Worm (Caenorhabditis elegans) whole organism, midembryonic: ENCODE data around the gene ssp-32.

Source experiments
- T22C8.4 ChIP-seq: fragments of 200-800 bp; sonication (Bioruptor generic); IDR thresholded peaks from 2 replicates; pipeline ENCODE4 v1.3.6; 2022; ENCODE audit warnings: missing genetic modification characterization, missing compliant biosample characterization
- cog-1 ChIP-seq: sonication (generic microtip); optimal IDR thresholded peaks from 2 replicates; lab custom pipeline; 2016; ENCODE audit warnings: missing genetic modification characterization, missing compliant biosample characterization
- flt-1 ChIP-seq: fragments of 200-800 bp; sonication (Bioruptor generic); IDR thresholded peaks from 2 replicates; pipeline ENCODE4 v1.3.6; 2022; ENCODE audit warnings: missing genetic modification characterization, missing compliant biosample characterization
- klf-2 ChIP-seq: fragments of 200-800 bp; sonication (Bioruptor generic); conservative IDR thresholded peaks from 2 replicates; pipeline ENCODE4 v1.3.6; 2022; ENCODE audit warnings: missing genetic modification reagents, missing genetic modification characterization, missing compliant biosample characterization
- med-1 ChIP-seq: sonication (generic microtip); optimal IDR thresholded peaks from 2 replicates; lab custom pipeline; 2017; ENCODE audit warnings: missing genetic modification characterization, mild to moderate bottlenecking, missing compliant biosample characterization, antibody characterized with exemption, missing genetic modification reagents; ENCODE audit not compliant: insufficient read depth
- ref-1 ChIP-seq: fragments of 200-800 bp; sonication (Bioruptor generic); conservative IDR thresholded peaks from 2 replicates; pipeline ENCODE4 v1.3.6; 2022; ENCODE audit warnings: missing genetic modification reagents, missing genetic modification characterization, missing compliant biosample characterization
- tab-1 ChIP-seq: fragments of 200-800 bp; sonication (Bioruptor generic); IDR thresholded peaks from 2 replicates; pipeline ENCODE4 v1.3.6; 2022; ENCODE audit warnings: missing genetic modification characterization, missing compliant biosample characterization
- ztf-23 ChIP-seq: fragments of 200-800 bp; sonication (Bioruptor generic); IDR thresholded peaks from 2 replicates; pipeline ENCODE4 v1.3.6; 2022; ENCODE audit warnings: missing genetic modification reagents, missing genetic modification characterization, missing compliant biosample characterization
- ztf-29 ChIP-seq: fragments of 200-800 bp; sonication (Bioruptor generic); IDR thresholded peaks from 2 replicates; pipeline ENCODE4 v1.3.6; 2022; ENCODE audit warnings: missing genetic modification reagents, missing genetic modification characterization, missing compliant biosample characterization

The ssp-32 gene

DNA sequence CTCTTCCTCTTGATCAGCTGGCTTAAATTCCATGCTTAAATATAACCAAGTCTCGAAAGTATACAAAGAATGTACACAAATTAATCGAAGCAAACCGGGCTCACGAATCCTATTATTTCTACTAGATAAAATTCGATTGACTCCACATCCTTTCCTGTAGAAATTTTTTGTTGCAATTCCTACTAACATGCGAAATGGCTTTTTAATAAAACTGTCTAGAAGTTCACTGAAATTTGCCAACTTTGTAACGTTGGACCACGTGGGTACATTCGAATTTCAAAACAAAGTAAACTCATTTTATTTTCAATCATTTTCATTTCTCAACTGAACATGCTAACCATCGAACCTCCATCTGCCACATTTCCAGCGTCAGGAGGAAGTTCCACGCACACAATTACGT lies at the start of gene ssp-32:
Gene ssp-32 (plus strand): TSS at position 301 of the 400 bp plus-strand sequence.
- no peak for TF ChIP-seq ztf-23 (GFP tag; lab: Robert Waterston, UW)
- TF ChIP-seq ztf-29 (GFP tag; lab: Robert Waterston, UW), result no peak
- TF ChIP-seq cog-1, result no peak
- TF ChIP-seq tab-1 (GFP tag; lab: Robert Waterston, UW), result no peak
- TF ChIP-seq T22C8.4 (GFP tag; lab: Robert Waterston, UW), result no peak
- TF ChIP-seq flt-1 (GFP tag; lab: Robert Waterston, UW), result no peak
- TF ChIP-seq klf-2, result no peak
- TF ChIP-seq med-1 (GFP tag; lab: Kevin White, UChicago), result no peak
- TF ChIP-seq ref-1 (GFP tag; lab: Robert Waterston, UW), result no peak

DNA sequence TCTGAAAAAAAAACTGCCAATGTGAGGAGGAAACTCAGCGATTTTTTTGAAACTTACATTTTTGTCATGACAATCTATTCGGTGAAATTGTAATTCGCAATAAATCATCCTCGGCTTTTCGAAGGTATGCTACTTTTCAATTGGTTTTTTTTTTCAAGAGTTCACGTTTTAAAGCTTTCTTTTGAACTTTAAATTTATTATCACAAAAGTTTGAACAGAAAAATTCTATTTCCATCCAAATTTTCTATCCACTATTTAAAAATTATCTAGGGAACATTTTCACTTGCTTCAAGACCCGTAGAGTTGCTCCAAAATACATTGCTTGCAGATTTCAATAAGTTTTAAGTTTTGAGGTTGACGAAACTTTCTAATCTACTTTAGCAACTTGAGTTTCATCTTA lies 48.6 kb upstream of the ssp-32 start, which contains the start of gene K07F5.6:
Gene K07F5.6 (minus strand): TSS at position 101 of the 400 bp plus-strand sequence.
- TF ChIP-seq ztf-29 (GFP tag; lab: Robert Waterston, UW) (no peak), klf-2 (no peak), ref-1 (GFP tag; lab: Robert Waterston, UW) (no peak), T22C8.4 (GFP tag; lab: Robert Waterston, UW) (no peak), med-1 (GFP tag; lab: Kevin White, UChicago) (no peak), flt-1 (GFP tag; lab: Robert Waterston, UW) (no peak), cog-1 (no peak), tab-1 (GFP tag; lab: Robert Waterston, UW) (no peak), ztf-23 (GFP tag; lab: Robert Waterston, UW) (no peak)

DNA sequence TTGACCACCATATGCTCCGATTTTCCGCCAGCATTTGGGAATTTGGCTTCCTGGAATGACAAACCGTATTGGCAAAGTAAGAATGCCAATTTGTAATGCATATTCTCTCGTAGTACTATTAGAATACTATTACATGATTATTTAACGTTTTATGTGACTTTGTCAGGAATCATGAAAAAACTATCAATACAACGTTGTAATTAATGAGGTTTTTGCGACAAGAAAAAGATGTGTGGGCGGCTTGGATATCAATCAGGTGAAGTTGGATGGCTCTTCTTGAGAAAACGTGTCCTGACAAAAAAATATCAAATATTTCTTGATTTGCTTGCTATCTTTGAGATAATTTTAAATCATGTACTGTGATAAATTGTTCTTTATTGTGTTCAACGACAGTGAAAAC lies 47.1 kb upstream of the ssp-32 start, which contains the start of gene K07F5.7:
Gene K07F5.7 (minus strand): TSS at position 101 of the 400 bp plus-strand sequence.
- no peak for TF ChIP-seq cog-1
- no peak for TF ChIP-seq med-1 (GFP tag; lab: Kevin White, UChicago)
- TF ChIP-seq ztf-29 (GFP tag; lab: Robert Waterston, UW), result no peak
- TF ChIP-seq flt-1 (GFP tag; lab: Robert Waterston, UW), result no peak
- no peak for TF ChIP-seq tab-1 (GFP tag; lab: Robert Waterston, UW)
- TF ChIP-seq ref-1 (GFP tag; lab: Robert Waterston, UW), result no peak
- no peak for TF ChIP-seq T22C8.4 (GFP tag; lab: Robert Waterston, UW)
- TF ChIP-seq ztf-23 (GFP tag; lab: Robert Waterston, UW), result no peak
- no peak for TF ChIP-seq klf-2

DNA sequence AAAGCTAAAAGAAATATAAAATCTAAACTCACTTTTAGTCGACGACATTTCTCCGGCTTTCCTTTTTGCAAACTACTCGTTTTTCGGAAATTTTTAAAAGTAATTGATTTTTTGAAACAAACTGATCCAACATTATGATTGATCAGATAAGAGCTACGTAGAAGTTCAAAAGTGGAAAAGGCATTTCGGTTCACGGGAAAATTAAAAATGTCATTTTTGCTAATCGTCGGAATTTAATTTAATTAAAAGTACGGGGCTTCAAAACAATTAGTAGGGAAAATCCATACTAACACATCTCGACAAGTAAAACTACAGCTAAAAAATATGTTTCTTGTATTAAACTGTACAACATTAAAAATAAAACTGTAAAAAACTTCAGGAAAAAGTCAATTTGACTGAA lies 45.6 kb upstream of the ssp-32 start, which contains the start of gene K07F5.8:
Gene K07F5.8 (minus strand): TSS at position 101 of the 400 bp plus-strand sequence.
- no peak for TF ChIP-seq ref-1 (GFP tag; lab: Robert Waterston, UW)
- no peak for TF ChIP-seq ztf-29 (GFP tag; lab: Robert Waterston, UW)
- no peak for TF ChIP-seq cog-1
- no peak for TF ChIP-seq T22C8.4 (GFP tag; lab: Robert Waterston, UW)
- TF ChIP-seq med-1 (GFP tag; lab: Kevin White, UChicago), result no peak
- TF ChIP-seq ztf-23 (GFP tag; lab: Robert Waterston, UW), result no peak
- no peak for TF ChIP-seq flt-1 (GFP tag; lab: Robert Waterston, UW)
- no peak for TF ChIP-seq tab-1 (GFP tag; lab: Robert Waterston, UW)

DNA sequence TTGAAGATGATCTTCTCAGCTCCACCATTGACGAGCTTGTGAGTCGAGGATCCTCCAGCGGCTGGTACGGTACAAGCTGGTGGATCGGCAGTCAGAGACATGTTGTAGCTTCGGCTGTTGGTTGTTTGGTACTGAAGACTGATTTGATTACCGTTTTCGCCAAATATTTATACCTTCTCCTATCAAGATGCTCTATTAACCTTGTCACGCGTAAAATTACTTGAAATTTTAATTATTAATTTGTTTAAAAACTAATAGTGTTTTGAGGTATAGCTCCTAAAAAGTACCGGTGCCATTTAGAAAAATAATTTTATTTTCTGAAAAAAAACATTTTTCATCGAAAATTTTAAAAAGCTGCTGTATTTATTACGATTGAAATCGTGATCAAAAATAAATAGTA lies 44.3 kb upstream of the ssp-32 start, which contains the start of gene ssp-10:
Gene ssp-10 (minus strand): TSS at position 101 of the 400 bp plus-strand sequence.
- no peak for TF ChIP-seq T22C8.4 (GFP tag; lab: Robert Waterston, UW)
- no peak for TF ChIP-seq klf-2
- no peak for TF ChIP-seq ztf-23 (GFP tag; lab: Robert Waterston, UW)
- no peak for TF ChIP-seq flt-1 (GFP tag; lab: Robert Waterston, UW)
- TF ChIP-seq ref-1 (GFP tag; lab: Robert Waterston, UW), result no peak
- TF ChIP-seq ztf-29 (GFP tag; lab: Robert Waterston, UW), result no peak
- no peak for TF ChIP-seq cog-1
- no peak for TF ChIP-seq med-1 (GFP tag; lab: Kevin White, UChicago)
- TF ChIP-seq tab-1 (GFP tag; lab: Robert Waterston, UW), result no peak

DNA sequence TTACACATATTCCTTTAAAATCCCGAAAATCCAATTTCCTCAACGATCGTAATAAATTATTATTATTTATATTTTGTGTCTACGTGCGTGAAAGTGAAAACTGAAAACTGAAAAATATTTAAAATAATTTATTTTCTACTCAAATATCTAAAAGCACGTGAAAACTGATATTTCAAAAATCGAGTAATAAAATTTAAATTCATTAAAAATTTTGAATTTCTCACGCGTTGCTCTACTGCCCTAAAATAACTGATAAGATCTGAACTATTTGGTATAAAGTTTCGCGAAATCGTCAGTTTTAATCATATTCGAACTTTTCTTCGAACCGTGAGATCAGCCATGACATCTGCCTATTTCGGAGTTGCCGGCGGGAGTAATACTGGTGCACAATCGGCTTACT lies 42.9 kb upstream of the ssp-32 start, which contains the start of gene ssq-1:
Gene ssq-1 (plus strand): TSS at position 301 of the 400 bp plus-strand sequence.
- TF ChIP-seq flt-1 (GFP tag; lab: Robert Waterston, UW), result no peak
- no peak for TF ChIP-seq T22C8.4 (GFP tag; lab: Robert Waterston, UW)
- TF ChIP-seq ztf-23 (GFP tag; lab: Robert Waterston, UW), result no peak
- TF ChIP-seq med-1 (GFP tag; lab: Kevin White, UChicago), result no peak
- no peak for TF ChIP-seq ztf-29 (GFP tag; lab: Robert Waterston, UW)
- TF ChIP-seq tab-1 (GFP tag; lab: Robert Waterston, UW), result no peak
- no peak for TF ChIP-seq klf-2
- no peak for TF ChIP-seq ref-1 (GFP tag; lab: Robert Waterston, UW)

DNA sequence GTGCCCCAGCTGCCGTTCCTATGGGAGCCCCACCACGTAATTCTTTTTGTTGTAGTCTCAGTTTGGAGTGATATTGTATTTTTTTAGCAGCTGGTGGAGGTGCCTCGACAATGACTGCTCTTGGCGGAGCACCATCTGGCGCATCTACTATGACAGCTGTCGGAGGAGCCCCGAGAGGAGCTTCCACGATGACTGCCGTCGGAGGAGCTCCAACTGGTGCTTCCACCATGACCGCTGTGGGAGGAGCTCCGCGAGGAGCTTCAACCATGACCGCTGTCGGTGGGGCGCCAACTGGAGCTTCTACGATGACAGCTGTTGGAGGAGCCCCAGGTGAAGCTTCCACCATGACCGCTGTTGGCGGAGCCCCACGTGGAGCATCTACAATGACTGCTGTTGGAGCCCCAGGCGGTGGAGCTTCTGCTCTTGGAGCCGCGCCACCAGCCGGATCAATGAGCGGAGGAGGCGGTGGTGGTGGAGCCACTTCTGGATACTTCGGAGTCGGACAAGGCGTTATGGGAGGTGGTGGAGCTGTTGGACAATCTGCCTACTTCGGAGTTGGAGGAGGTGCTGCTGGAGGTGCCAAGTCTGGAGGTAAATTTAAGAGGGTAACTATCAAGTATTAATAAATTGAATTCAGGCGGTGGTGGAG lies 42.2 kb upstream of the ssp-32 start:
- TF ChIP-seq ztf-23 (GFP tag; lab: Robert Waterston, UW) (no peak), ztf-29 (GFP tag; lab: Robert Waterston, UW) (no peak), cog-1 (no peak), tab-1 (GFP tag; lab: Robert Waterston, UW) (no peak), T22C8.4 (GFP tag; lab: Robert Waterston, UW) (no peak), ref-1 (GFP tag; lab: Robert Waterston, UW) (no peak), flt-1 (GFP tag; lab: Robert Waterston, UW) (no peak), med-1 (GFP tag; lab: Kevin White, UChicago) (no peak), klf-2 (no peak)

DNA sequence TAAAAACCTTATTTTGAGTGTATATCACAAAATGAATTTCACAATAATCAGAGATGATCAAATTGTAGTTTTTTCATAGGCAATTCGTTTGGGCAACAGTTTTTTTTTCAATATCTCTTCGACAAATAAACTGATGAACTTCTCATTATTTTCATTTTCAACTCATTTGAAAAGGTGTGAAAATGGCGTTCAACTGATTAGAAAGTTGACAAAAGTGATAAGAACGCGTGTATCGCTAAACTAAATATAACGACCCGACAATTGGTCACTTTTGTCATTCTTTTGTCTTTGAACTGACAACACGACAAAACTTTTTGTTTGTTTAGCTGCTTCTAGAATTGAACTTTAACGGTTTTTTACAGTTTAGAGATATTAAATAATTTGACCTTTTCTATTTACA lies 40.2 kb upstream of the ssp-32 start:
- TF ChIP-seq T22C8.4 (GFP tag; lab: Robert Waterston, UW) (no peak), ztf-23 (GFP tag; lab: Robert Waterston, UW) (no peak), cog-1 (no peak), ref-1 (GFP tag; lab: Robert Waterston, UW) (no peak), tab-1 (GFP tag; lab: Robert Waterston, UW) (no peak), med-1 (GFP tag; lab: Kevin White, UChicago) (no peak)

DNA sequence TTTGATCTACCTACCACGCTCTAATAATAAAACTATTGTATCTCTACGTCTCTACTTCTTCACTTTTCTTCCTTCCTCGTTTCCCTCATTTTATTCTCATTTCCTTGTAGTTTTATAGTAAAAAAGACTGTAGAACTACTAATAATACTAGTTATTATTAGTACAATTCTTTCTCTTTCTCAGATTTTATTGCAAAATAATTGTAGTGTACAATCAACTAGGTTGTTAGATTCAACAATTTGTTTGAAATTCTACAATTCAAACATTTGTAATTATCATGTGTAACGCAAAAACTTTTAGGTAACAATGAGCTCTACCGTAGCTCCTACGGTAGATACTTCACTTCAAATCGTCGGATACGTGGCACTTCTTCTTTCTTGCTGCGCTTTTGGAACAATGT lies 39.5 kb upstream of the ssp-32 start, which contains the start of gene K07F5.12:
Gene K07F5.12 (plus strand): TSS at position 301 of the 400 bp plus-strand sequence.
- TF ChIP-seq klf-2, result no peak
- TF ChIP-seq med-1 (GFP tag; lab: Kevin White, UChicago), result no peak
- TF ChIP-seq tab-1 (GFP tag; lab: Robert Waterston, UW), result no peak
- TF ChIP-seq ztf-29 (GFP tag; lab: Robert Waterston, UW), result no peak
- no peak for TF ChIP-seq T22C8.4 (GFP tag; lab: Robert Waterston, UW)
- TF ChIP-seq ref-1 (GFP tag; lab: Robert Waterston, UW), result no peak
- no peak for TF ChIP-seq ztf-23 (GFP tag; lab: Robert Waterston, UW)
- TF ChIP-seq flt-1 (GFP tag; lab: Robert Waterston, UW), result no peak
- TF ChIP-seq cog-1, result no peak
